4 fruit fly cellular contexts compared by ENCODE assay signal in the genomic region with DNA sequence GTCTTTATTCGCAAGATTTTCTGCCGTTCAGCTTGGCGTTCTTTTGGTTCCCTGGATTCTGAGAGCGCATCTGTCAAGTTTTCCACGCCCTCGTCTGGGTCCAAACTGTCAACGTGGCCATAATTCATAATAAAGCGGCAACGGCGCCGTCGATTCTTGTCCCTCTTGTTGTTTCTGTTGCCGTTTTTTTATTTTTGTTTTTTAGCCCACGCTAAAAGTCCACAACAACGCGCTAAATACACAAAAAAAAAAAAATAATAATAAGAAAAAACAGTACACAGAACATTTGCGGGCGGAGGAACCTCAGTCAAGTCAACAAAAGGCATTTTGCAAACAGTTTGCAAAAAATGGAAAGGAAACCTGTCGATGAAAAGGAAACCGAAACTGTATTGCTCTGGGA.
TF ChIP-seq lines count a peak whose summit lies in the region.

No protein-coding gene starts in this region.

- TF ChIP-seq CTCF in whole organism, embryonic (GFP tag; optimal IDR thresholded peaks at IDR 0.05; lab: Kevin White, UChicago) = no peak

TF ChIP-seq in whole organism, adult, 20 proteins besides CTCF, POLR2A, EP300 and RAD21:
- TF ChIP-seq CG12768 (GFP tag; optimal IDR thresholded peaks at IDR 0.05; lab: Kevin White, UChicago) = no peak
- no peak for TF ChIP-seq CG33017 (tag; optimal IDR thresholded peaks at IDR 0.05; lab: Kevin White, UChicago)
- TF ChIP-seq tj (GFP tag; optimal IDR thresholded peaks at IDR 0.05; lab: Kevin White, UChicago) = peak; percentile 8

TF ChIP-seq in whole organism, embryonic, 481 proteins besides CTCF, POLR2A, EP300 and RAD21:
- TF ChIP-seq bsh (GFP tag; optimal IDR thresholded peaks at IDR 0.05; lab: Kevin White, UChicago) = peak in 1 of 2 experiments; percentile 11
- TF ChIP-seq nom (GFP tag; optimal IDR thresholded peaks at IDR 0.05; lab: Kevin White, UChicago) = peak; percentile 66
- no peak for TF ChIP-seq jing (GFP tag; optimal IDR thresholded peaks at IDR 0.05; lab: Kevin White, UChicago)
TF ChIP-seq in whole organism, embryonic: peak in this region for 2.

TF ChIP-seq in whole organism, prepupa, 60 proteins besides CTCF, POLR2A, EP300 and RAD21:
- TF ChIP-seq CG4318 (GFP tag; optimal IDR thresholded peaks at IDR 0.05; lab: Kevin White, UChicago) (no peak), CG6854 (GFP tag; optimal IDR thresholded peaks at IDR 0.05; lab: Kevin White, UChicago) (no peak), OdsH (GFP tag; optimal IDR thresholded peaks at IDR 0.05; lab: Kevin White, UChicago) (no peak), pdm3 (GFP tag; optimal IDR thresholded peaks at IDR 0.05; lab: Kevin White, UChicago) (no peak), Sox102F (GFP tag; optimal IDR thresholded peaks at IDR 0.05; lab: Kevin White, UChicago) (no peak), CG32006 (GFP tag; optimal IDR thresholded peaks at IDR 0.05; lab: Kevin White, UChicago) (peak; percentile 2), ss (GFP tag; optimal IDR thresholded peaks at IDR 0.05; lab: Kevin White, UChicago) (peak; percentile 28 to 36), CG8632 (GFP tag; optimal IDR thresholded peaks at IDR 0.05; lab: Kevin White, UChicago) (peak; percentile 27), CG10669 (GFP tag; optimal IDR thresholded peaks at IDR 0.05; lab: Kevin White, UChicago) (peak; percentile 9), CG6276 (GFP tag; optimal IDR thresholded peaks at IDR 0.05; lab: Kevin White, UChicago) (no peak), CG6808 (GFP tag; optimal IDR thresholded peaks at IDR 0.05; lab: Kevin White, UChicago) (peak; percentile 45), CG11762 (GFP tag; optimal IDR thresholded peaks at IDR 0.05; lab: Kevin White, UChicago; ENCODE audit: insufficient read depth) (no peak), CG11294 (GFP tag; IDR thresholded peaks at IDR 0.05; lab: Robert Waterston, UW) (no peak), Sox15 (GFP tag; optimal IDR thresholded peaks at IDR 0.05; lab: Kevin White, UChicago) (no peak), CG6163 (GFP tag; IDR thresholded peaks at IDR 0.05; lab: Robert Waterston, UW) (peak; percentile 51; the same call in 2 of the 3 replicates), CG8319 (GFP tag; optimal IDR thresholded peaks at IDR 0.05; lab: Kevin White, UChicago) (no peak), topi (GFP tag; optimal IDR thresholded peaks at IDR 0.05; lab: Kevin White, UChicago) (no peak), CG1621 (tag; optimal IDR thresholded peaks at IDR 0.05; lab: Kevin White, UChicago) (peak; percentile 37), CG8119 (GFP tag; IDR thresholded peaks at IDR 0.05; lab: Robert Waterston, UW) (0 out of 3 replicates have a peak, but pooled peaks have one; percentile 26), fkh (GFP tag; optimal IDR thresholded peaks at IDR 0.05; lab: Kevin White, UChicago) (no peak), cyc (GFP tag; optimal IDR thresholded peaks at IDR 0.05; lab: Kevin White, UChicago) (no peak), CG3032 (tag; optimal IDR thresholded peaks at IDR 0.05; lab: Kevin White, UChicago) (peak; percentile 25), spab (GFP tag; optimal IDR thresholded peaks at IDR 0.05; lab: Kevin White, UChicago) (peak; percentile 46), esn (GFP tag; optimal IDR thresholded peaks at IDR 0.05; lab: Kevin White, UChicago) (no peak), CG15336 (GFP tag; IDR thresholded peaks at IDR 0.05; lab: Robert Waterston, UW) (no peak), vri (GFP tag; optimal IDR thresholded peaks at IDR 0.05; lab: Kevin White, UChicago) (no peak), achi (GFP tag; optimal IDR thresholded peaks at IDR 0.05; lab: Kevin White, UChicago) (peak; percentile 16), CG34406 (GFP tag; optimal IDR thresholded peaks at IDR 0.05; lab: Kevin White, UChicago) (no peak), salr (GFP tag; optimal IDR thresholded peaks at IDR 0.05; lab: Kevin White, UChicago) (no peak), Lpt (GFP tag; optimal IDR thresholded peaks at IDR 0.05; lab: Kevin White, UChicago) (peak; percentile 5), Eip75B (GFP tag; optimal IDR thresholded peaks at IDR 0.05; lab: Kevin White, UChicago) (no peak), svp (GFP tag; lab: Kevin White, UChicago) (no peak), Ets21C (GFP tag; optimal IDR thresholded peaks at IDR 0.05; lab: Kevin White, UChicago) (no peak), CG9139 (GFP tag; optimal IDR thresholded peaks at IDR 0.05; lab: Kevin White, UChicago) (peak; percentile 44), Hr39 (GFP tag; optimal IDR thresholded peaks at IDR 0.05; lab: Kevin White, UChicago) (no peak)

TF ChIP-seq in whole organism, pupa, 21 proteins besides CTCF, POLR2A, EP300 and RAD21:
- TF ChIP-seq CG8159 (tag; optimal IDR thresholded peaks at IDR 0.05; lab: Kevin White, UChicago) = no peak
- TF ChIP-seq fd96Ca (GFP tag; IDR thresholded peaks at IDR 0.05; lab: Robert Waterston, UW) = no peak
- TF ChIP-seq CG15710 (tag; optimal IDR thresholded peaks at IDR 0.05; lab: Kevin White, UChicago) = peak; percentile 58
- peak; percentile 42; the same call in 2 of the 3 replicates for TF ChIP-seq CG4496 (GFP tag; IDR thresholded peaks at IDR 0.05; lab: Robert Waterston, UW)
- peak; percentile 12 for TF ChIP-seq gl (tag; optimal IDR thresholded peaks at IDR 0.05; lab: Kevin White, UChicago)
- 0 out of 2 replicates have a peak, but pooled peaks have one; percentile 6 for TF ChIP-seq Ets98B (GFP tag; IDR thresholded peaks at IDR 0.05; lab: Robert Waterston, UW)
- TF ChIP-seq CG14655 (GFP tag; optimal IDR thresholded peaks at IDR 0.05; lab: Kevin White, UChicago) = peak; percentile 7
- TF ChIP-seq CG34367 (tag; optimal IDR thresholded peaks at IDR 0.05; lab: Kevin White, UChicago) = peak; percentile 30
- no peak for TF ChIP-seq EcR (GFP tag; optimal IDR thresholded peaks at IDR 0.05; lab: Kevin White, UChicago)
- peak; percentile 58 for TF ChIP-seq CG13204 (GFP tag; optimal IDR thresholded peaks at IDR 0.05; lab: Kevin White, UChicago)
